Worm (Caenorhabditis elegans): Measurements from ENCODE around the gene lgc-53.
A peak's percentile ranks its signal among the peaks of the same experiment; 100 is the strongest.

The lgc-53 gene

DNA sequence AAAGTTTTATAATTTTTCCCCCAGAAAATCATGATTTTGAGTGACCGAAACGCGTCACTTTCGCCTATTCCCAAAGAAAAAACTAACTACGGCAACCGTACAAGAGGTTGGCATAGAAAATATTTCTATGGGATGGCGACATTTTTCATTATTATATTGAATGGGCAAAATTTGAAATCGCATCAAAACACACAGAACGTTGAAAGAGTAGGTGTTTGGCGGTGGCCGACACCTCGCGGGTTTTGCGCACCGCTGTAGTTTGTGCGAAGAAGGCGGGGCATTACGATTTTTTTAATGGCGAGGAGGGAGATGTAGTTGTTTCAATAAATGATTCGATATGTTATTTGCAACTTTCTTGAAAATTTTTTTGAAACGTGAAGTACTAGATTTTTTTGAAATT is 10.4 kb downstream of the lgc-53 start (continued):
- TF ChIP-seq ztf-3 (GFP tag; optimal IDR thresholded peaks at IDR 0.05) (no peak), lir-1 (GFP tag; conservative IDR thresholded peaks at IDR 0.05) (no peak), cebp-2 (GFP tag; IDR thresholded peaks at IDR 0.05) (no peak), nfya-1 (tag; optimal IDR thresholded peaks at IDR 0.05; ENCODE audit: borderline replicate concordance, insufficient read depth) (no peak), K12H6.12 (tag; optimal IDR thresholded peaks at IDR 0.05) (no peak), nhr-120 (GFP tag; IDR thresholded peaks at IDR 0.05) (no peak), sdz-38 (tag; optimal IDR thresholded peaks at IDR 0.05) (no peak), madf-8 (GFP tag; conservative IDR thresholded peaks at IDR 0.05) (no peak), ZK185.1 (tag; optimal IDR thresholded peaks at IDR 0.05; ENCODE audit: poor library complexity, severe bottlenecking) (no peak), lsy-27 (tag; optimal IDR thresholded peaks at IDR 0.05; ENCODE audit: borderline replicate concordance, insufficient read depth) (no peak), xnd-1 (tag; optimal IDR thresholded peaks at IDR 0.05) (no peak), ceh-79 (tag; optimal IDR thresholded peaks at IDR 0.05) (no peak), let-526 (GFP tag; IDR thresholded peaks at IDR 0.05) (no peak), hsf-1 (GFP tag; IDR thresholded peaks at IDR 0.05) (no peak), chd-7 (tag; optimal IDR thresholded peaks at IDR 0.05) (no peak), ets-4 (GFP tag; optimal IDR thresholded peaks at IDR 0.05) (no peak), F55B11.4 (tag; optimal IDR thresholded peaks at IDR 0.05; ENCODE audit: borderline replicate concordance, insufficient read depth) (no peak), F33H1.4 (GFP tag; IDR thresholded peaks at IDR 0.05) (no peak), snpc-4 (GFP tag; optimal IDR thresholded peaks at IDR 0.05) (peak; percentile 96), snpc-4 (tag; optimal IDR thresholded peaks at IDR 0.05) (peak; percentile 81 to 96 (median 94)), K11D2.4 (GFP tag; IDR thresholded peaks at IDR 0.05) (no peak), B0035.1 (tag; optimal IDR thresholded peaks at IDR 0.05) (no peak), somi-1 (GFP tag; optimal IDR thresholded peaks at IDR 0.05) (no peak), C06A6.2 (GFP tag; conservative IDR thresholded peaks at IDR 0.05) (no peak), tbx-9 (tag; optimal IDR thresholded peaks at IDR 0.05; ENCODE audit: borderline replicate concordance) (no peak), F37B4.10 (GFP tag; IDR thresholded peaks at IDR 0.05) (no peak), B0261.1 (tag; optimal IDR thresholded peaks at IDR 0.05) (no peak), attf-5 (GFP tag; optimal IDR thresholded peaks at IDR 0.05) (no peak), Y95B8A.8 (GFP tag; IDR thresholded peaks at IDR 0.05) (no peak), akir-1 (GFP tag; optimal IDR thresholded peaks at IDR 0.05) (no peak), pha-4 (tag; optimal IDR thresholded peaks at IDR 0.05) (no peak), snpc-3.4 (tag; optimal IDR thresholded peaks at IDR 0.05) (peak; percentile 93), lin-54 (GFP tag; optimal IDR thresholded peaks at IDR 0.05) (no peak), rcor-1 (GFP tag; IDR thresholded peaks at IDR 0.05) (0 out of 2 replicates have a peak, but pooled peaks have one; percentile 31), ceh-27 (GFP tag; optimal IDR thresholded peaks at IDR 0.05) (no peak), Y56A3A.18 (GFP tag; IDR thresholded peaks at IDR 0.05) (no peak), unc-62 (GFP tag; optimal IDR thresholded peaks at IDR 0.05) (no peak), sptf-2 (GFP tag; optimal IDR thresholded peaks at IDR 0.05) (no peak), rpc-1 (optimal IDR thresholded peaks at IDR 0.05) (no peak), rpc-1 (tag; optimal IDR thresholded peaks at IDR 0.05) (peak; percentile 7), madf-10 (tag; optimal IDR thresholded peaks at IDR 0.05) (no peak), B0336.3 (GFP tag; IDR thresholded peaks at IDR 0.05) (no peak), aptf-2 (GFP tag; conservative IDR thresholded peaks at IDR 0.05) (0 out of 2 replicates have a peak, but pooled peaks have one; percentile 39), hrde-1 (tag; optimal IDR thresholded peaks at IDR 0.05; ENCODE audit: borderline replicate concordance) (peak; percentile 29), him-1 (tag; optimal IDR thresholded peaks at IDR 0.05) (peak; percentile 69), D2030.7 (GFP tag; IDR thresholded peaks at IDR 0.05) (peak; percentile 67), pbrm-1 (GFP tag; IDR thresholded peaks at IDR 0.05) (no peak), hlh-12 (tag; optimal IDR thresholded peaks at IDR 0.05) (no peak), Y53G8AR.9 (GFP tag; conservative IDR thresholded peaks at IDR 0.05) (0 out of 2 replicates have a peak, but pooled peaks have one; percentile 55)

All from whole organism, young adult.